Fruit fly (Drosophila melanogaster) whole organism, embryonic: ENCODE measurements around the gene Pss.
A peak's percentile ranks its signal among the peaks of the same experiment; 100 is the strongest.

ENCODE experiments used
- ATbp ChIP-seq: fragments of 200-800 bp; sonication (Bioruptor generic); optimal IDR thresholded peaks from 2 replicates; lab custom pipeline; 2017; ENCODE audit warnings: missing biosample characterization, mild to moderate bottlenecking, missing genetic modification characterization, missing genetic modification reagents
- C15 ChIP-seq: fragments of 200-800 bp; sonication (Bioruptor generic); IDR thresholded peaks from 3 replicates; pipeline ENCODE4 v1.3.6; 2022; ENCODE audit warnings: missing biosample characterization, missing genetic modification characterization
- CG10209 ChIP-seq: fragments of 200-800 bp; sonication (Bioruptor generic); optimal IDR thresholded peaks from 3 replicates; lab custom pipeline; 2017; ENCODE audit warnings: missing biosample characterization, mild to moderate bottlenecking, missing genetic modification characterization, missing genetic modification reagents
- CG1233 ChIP-seq: fragments of 200-800 bp; sonication (Bioruptor generic); optimal IDR thresholded peaks from 4 replicates; lab custom pipeline; 2018; ENCODE audit warnings: missing biosample characterization, mild to moderate bottlenecking, missing genetic modification characterization
- CG15073 ChIP-seq: fragments of 200-800 bp; sonication (Bioruptor generic); optimal IDR thresholded peaks from 2 replicates; lab custom pipeline; 2016; ENCODE audit warnings: missing biosample characterization, missing genetic modification characterization
- CG1603 ChIP-seq: fragments of 200-800 bp; sonication (Bioruptor generic); optimal IDR thresholded peaks from 2 replicates; lab custom pipeline; 2019; ENCODE audit warnings: missing biosample characterization, mild to moderate bottlenecking, missing genetic modification characterization, moderate library complexity
- CG17912 ChIP-seq: fragments of 200-800 bp; sonication (Bioruptor generic); optimal IDR thresholded peaks from 2 replicates; lab custom pipeline; 2018; ENCODE audit warnings: missing biosample characterization, mild to moderate bottlenecking, missing genetic modification characterization
- CG2129 ChIP-seq: fragments of 200-800 bp; sonication (Bioruptor generic); IDR thresholded peaks from 2 replicates; pipeline ENCODE4 v1.3.6; 2022; ENCODE audit warnings: missing biosample characterization, missing genetic modification characterization; ENCODE audit not compliant: partially characterized antibody
- CG2678 ChIP-seq: fragments of 200-800 bp; sonication (Bioruptor generic); optimal IDR thresholded peaks from 3 replicates; lab custom pipeline; 2019; ENCODE audit warnings: missing biosample characterization, mild to moderate bottlenecking, missing genetic modification characterization, moderate library complexity
- CG2889 ChIP-seq: fragments of 200-800 bp; sonication (Bioruptor generic); IDR thresholded peaks from 3 replicates; pipeline ENCODE4 v1.3.6; 2022; ENCODE audit warnings: missing biosample characterization, missing genetic modification characterization
- CG31388 ChIP-seq: fragments of 200-800 bp; sonication (Bioruptor generic); optimal IDR thresholded peaks from 2 replicates; lab custom pipeline; 2016; ENCODE audit warnings: missing biosample characterization, missing genetic modification characterization
- CG31441 ChIP-seq: fragments of 200-800 bp; sonication (Bioruptor generic); IDR thresholded peaks from 2 replicates; pipeline ENCODE4 v1.3.6; 2022; ENCODE audit warnings: missing biosample characterization, missing genetic modification characterization
- CG32532 ChIP-seq: fragments of 200-800 bp; sonication (Bioruptor generic); IDR thresholded peaks from 2 replicates; pipeline ENCODE4 v1.3.6; 2022; ENCODE audit warnings: missing biosample characterization, missing genetic modification characterization
- CG33557 ChIP-seq: fragments of 200-800 bp; sonication (Bioruptor generic); optimal IDR thresholded peaks from 2 replicates; lab custom pipeline; 2019; ENCODE audit warnings: missing biosample characterization, mild to moderate bottlenecking, missing genetic modification characterization, moderate library complexity
- CG3407 ChIP-seq: fragments of 200-800 bp; sonication (Bioruptor generic); optimal IDR thresholded peaks from 2 replicates; lab custom pipeline; 2018; ENCODE audit warnings: missing biosample characterization, mild to moderate bottlenecking, missing genetic modification characterization
- CG42726 ChIP-seq: fragments of 200-800 bp; sonication (Bioruptor generic); IDR thresholded peaks from 2 replicates; pipeline ENCODE4 v1.3.6; 2022; ENCODE audit warnings: missing biosample characterization, missing genetic modification characterization; ENCODE audit not compliant: partially characterized antibody
- CG4360 ChIP-seq: fragments of 200-800 bp; sonication (Bioruptor generic); IDR thresholded peaks from 2 replicates; pipeline ENCODE4 v1.3.6; 2022; ENCODE audit warnings: missing biosample characterization, missing genetic modification characterization
- CG5180 ChIP-seq: fragments of 200-800 bp; sonication (Bioruptor generic); optimal IDR thresholded peaks from 3 replicates; lab custom pipeline; 2017; ENCODE audit warnings: missing biosample characterization, missing genetic modification characterization, mild to moderate bottlenecking, moderate library complexity, missing genetic modification reagents
- CG8924 ChIP-seq: fragments of 200-800 bp; optimal IDR thresholded peaks from 3 replicates; lab custom pipeline; 2019; ENCODE audit warnings: missing biosample characterization, mild to moderate bottlenecking, missing genetic modification characterization, moderate library complexity
- CkIIα-i1 ChIP-seq: fragments of 200-800 bp; sonication (Bioruptor generic); IDR thresholded peaks from 2 replicates; pipeline ENCODE4 v1.3.6; 2022; ENCODE audit warnings: missing biosample characterization, missing genetic modification characterization
- E2f2 ChIP-seq: fragments of 200-800 bp; sonication (Bioruptor generic); IDR thresholded peaks from 2 replicates; pipeline ENCODE4 v1.3.6; 2022; ENCODE audit warnings: missing biosample characterization, missing genetic modification characterization
- Hr39 ChIP-seq: fragments of >200 bp; optimal IDR thresholded peaks from 2 replicates; lab custom pipeline; 2017
- Nf-YB ChIP-seq: fragments of 200-800 bp; sonication (Bioruptor generic); optimal IDR thresholded peaks from 3 replicates; lab custom pipeline; 2019; ENCODE audit warnings: missing biosample characterization, mild to moderate bottlenecking, missing genetic modification characterization, moderate library complexity
- ato ChIP-seq: fragments of 200-800 bp; sonication (Bioruptor generic); IDR thresholded peaks from 2 replicates; pipeline ENCODE4 v1.3.6; 2022; ENCODE audit warnings: missing biosample characterization, missing genetic modification characterization; ENCODE audit not compliant: partially characterized antibody
- bcd ChIP-seq: fragments of 200-800 bp; sonication (Bioruptor generic); optimal IDR thresholded peaks from 2 replicates; lab custom pipeline; 2017; ENCODE audit warnings: missing biosample characterization, mild to moderate bottlenecking, missing genetic modification characterization
- crol ChIP-seq: fragments of 200-800 bp; sonication (Bioruptor generic); IDR thresholded peaks from 2 replicates; pipeline ENCODE4 v1.3.6; 2022; ENCODE audit warnings: missing biosample characterization, missing genetic modification characterization
- disco-r ChIP-seq: fragments of 200-800 bp; sonication (Bioruptor generic); optimal IDR thresholded peaks from 2 replicates; lab custom pipeline; 2016; ENCODE audit warnings: missing biosample characterization, missing genetic modification characterization
- dmrt99B ChIP-seq: fragments of 200-800 bp; sonication (Bioruptor generic); optimal IDR thresholded peaks from 2 replicates; lab custom pipeline; 2018; ENCODE audit warnings: missing biosample characterization, mild to moderate bottlenecking, missing genetic modification characterization, moderate library complexity
- emc ChIP-seq: fragments of 200-800 bp; sonication (Bioruptor generic); optimal IDR thresholded peaks from 2 replicates; lab custom pipeline; 2016; ENCODE audit warnings: missing biosample characterization, missing genetic modification characterization
- esg ChIP-seq: fragments of 200-800 bp; sonication (Bioruptor generic); conservative IDR thresholded peaks from 2 replicates; pipeline ENCODE4 v1.3.6; 2022; ENCODE audit warnings: missing biosample characterization, missing genetic modification characterization
- eve ChIP-seq, 2 experiments: fragments of >200 bp; optimal IDR thresholded peaks; 2 replicates each; lab custom pipeline; 2017; ENCODE audit warnings: missing biosample characterization in 2 of 2, missing genetic modification characterization in 2 of 2
- fd64A ChIP-seq: fragments of 200-800 bp; sonication (Bioruptor generic); optimal IDR thresholded peaks from 3 replicates; lab custom pipeline; 2018; ENCODE audit warnings: missing biosample characterization, mild to moderate bottlenecking, missing genetic modification characterization
- fd96Cb ChIP-seq: fragments of 200-800 bp; sonication (Bioruptor generic); optimal IDR thresholded peaks from 2 replicates; lab custom pipeline; 2018; ENCODE audit warnings: missing biosample characterization, mild to moderate bottlenecking, missing genetic modification characterization, moderate library complexity
- ind ChIP-seq: fragments of 200-800 bp; sonication (Bioruptor generic); optimal IDR thresholded peaks from 3 replicates; lab custom pipeline; 2016; ENCODE audit warnings: missing biosample characterization, missing genetic modification characterization
- lilli ChIP-seq: fragments of 200-800 bp; sonication (Bioruptor generic); optimal IDR thresholded peaks from 3 replicates; lab custom pipeline; 2016; ENCODE audit warnings: missing biosample characterization, missing genetic modification characterization
- oc ChIP-seq: fragments of 200-800 bp; sonication (Bioruptor generic); optimal IDR thresholded peaks from 2 replicates; lab custom pipeline; 2018; ENCODE audit warnings: missing biosample characterization, mild to moderate bottlenecking, missing genetic modification characterization, moderate library complexity
- org-1 ChIP-seq: fragments of 200-800 bp; sonication (Bioruptor generic); optimal IDR thresholded peaks from 2 replicates; lab custom pipeline; 2017; ENCODE audit warnings: missing biosample characterization, missing genetic modification characterization
- run ChIP-seq: fragments of 200-800 bp; sonication (Bioruptor generic); optimal IDR thresholded peaks from 3 replicates; lab custom pipeline; 2018; ENCODE audit warnings: missing biosample characterization, mild to moderate bottlenecking, missing genetic modification characterization
- shn ChIP-seq: fragments of 200-800 bp; sonication (Bioruptor generic); optimal IDR thresholded peaks from 3 replicates; lab custom pipeline; 2016; ENCODE audit warnings: missing biosample characterization, missing genetic modification characterization
- stc ChIP-seq: fragments of 200-800 bp; sonication (Bioruptor generic); IDR thresholded peaks from 2 replicates; pipeline ENCODE4 v1.3.6; 2022; ENCODE audit warnings: missing biosample characterization, missing genetic modification characterization
- sug ChIP-seq: fragments of 200-800 bp; optimal IDR thresholded peaks from 2 replicates; lab custom pipeline; 2019; ENCODE audit warnings: missing biosample characterization, mild to moderate bottlenecking, missing genetic modification characterization, moderate library complexity
- tup ChIP-seq: fragments of 200-800 bp; sonication (Bioruptor generic); optimal IDR thresholded peaks from 2 replicates; lab custom pipeline; 2016; ENCODE audit warnings: missing biosample characterization, mild to moderate bottlenecking, missing genetic modification characterization, moderate library complexity
- tx ChIP-seq: fragments of 200-800 bp; sonication (Bioruptor generic); optimal IDR thresholded peaks from 2 replicates; lab custom pipeline; 2016; ENCODE audit warnings: missing biosample characterization, missing genetic modification characterization
- wek ChIP-seq: fragments of 200-800 bp; sonication (Bioruptor generic); optimal IDR thresholded peaks from 3 replicates; lab custom pipeline; 2018; ENCODE audit warnings: missing biosample characterization, mild to moderate bottlenecking, missing genetic modification characterization, moderate library complexity

Pss gene

DNA sequence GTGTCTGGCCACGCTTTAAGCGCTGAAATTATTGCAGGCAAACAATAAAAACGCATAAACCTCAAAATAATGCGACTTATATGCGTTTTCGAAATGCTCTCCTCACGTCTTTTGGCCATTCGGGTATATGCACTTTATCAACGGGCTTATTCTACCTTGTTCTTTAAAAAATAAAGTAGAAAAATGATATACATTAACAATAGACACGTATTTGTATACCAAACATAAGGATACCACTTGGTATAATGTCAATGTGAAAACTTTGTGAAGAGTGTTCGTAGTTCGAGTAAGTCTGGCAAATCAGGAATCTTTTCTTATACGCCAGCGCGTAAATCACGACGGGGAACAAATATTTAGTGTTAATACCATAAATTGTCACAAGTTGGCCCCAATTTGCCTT is 30.4 kb upstream of the Pss start (continued):
- no peak for TF ChIP-seq crol
- peak; percentile 58 for TF ChIP-seq oc (tag; lab: Kevin White, UChicago)
- TF ChIP-seq CG4360 (GFP tag; lab: Robert Waterston, UW): no peak
- no peak for TF ChIP-seq CG1233 (GFP tag; lab: Kevin White, UChicago)
- TF ChIP-seq eve (GFP tag; optimal IDR thresholded peaks at IDR 0.05; lab: Kevin White, UChicago): no peak
- no peak for TF ChIP-seq bcd (GFP tag; lab: Kevin White, UChicago)
- peak; percentile 44 for TF ChIP-seq CG1603 (tag; lab: Kevin White, UChicago)
- no peak for TF ChIP-seq tx (GFP tag; lab: Kevin White, UChicago)
- TF ChIP-seq wek: no peak
- TF ChIP-seq CG33557 (GFP tag; lab: Kevin White, UChicago): no peak
- no peak for TF ChIP-seq ATbp (GFP tag; lab: Kevin White, UChicago)
- peak; percentile 26; the same call in 1 of the 2 replicates for TF ChIP-seq esg (GFP tag; lab: Robert Waterston, UW)
- no peak for TF ChIP-seq CG5180 (GFP tag; lab: Kevin White, UChicago)
- no peak for TF ChIP-seq CG17912
- no peak for TF ChIP-seq CG8924 (tag; lab: Kevin White, UChicago)
- no peak for TF ChIP-seq CG2129 (GFP tag; lab: Robert Waterston, UW)
- no peak for TF ChIP-seq shn (GFP tag; lab: Kevin White, UChicago)
- no peak for TF ChIP-seq org-1
- no peak for TF ChIP-seq ato (GFP tag; lab: Robert Waterston, UW)
- TF ChIP-seq CkIIα-i1 (GFP tag; lab: Robert Waterston, UW): no peak
- no peak for TF ChIP-seq ind
- no peak for TF ChIP-seq run
- no peak for TF ChIP-seq CG10209 (GFP tag; lab: Kevin White, UChicago)
- no peak for TF ChIP-seq CG31388 (GFP tag; lab: Kevin White, UChicago)
- TF ChIP-seq dmrt99B (tag; lab: Kevin White, UChicago): peak; percentile 41
- no peak for TF ChIP-seq stc
- TF ChIP-seq E2f2 (GFP tag; lab: Robert Waterston, UW): no peak
- TF ChIP-seq disco-r (GFP tag; lab: Kevin White, UChicago): no peak
- no peak for TF ChIP-seq lilli
- peak; percentile 17 for TF ChIP-seq fd96Cb (tag; lab: Kevin White, UChicago)
- 0 out of 2 replicates have a peak, but pooled peaks have one; percentile 15 for TF ChIP-seq CG31441 (GFP tag; lab: Robert Waterston, UW)
- TF ChIP-seq tup (GFP tag; lab: Kevin White, UChicago): no peak
- no peak for TF ChIP-seq C15 (GFP tag; lab: Robert Waterston, UW)
- TF ChIP-seq Nf-YB (GFP tag; lab: Kevin White, UChicago): no peak
- no peak for TF ChIP-seq CG32532
- TF ChIP-seq CG3407 (GFP tag; lab: Kevin White, UChicago): no peak
- peak; percentile 9 for TF ChIP-seq CG2678 (tag; lab: Kevin White, UChicago)
- no peak for TF ChIP-seq CG2889
- no peak for TF ChIP-seq CG15073 (GFP tag; lab: Kevin White, UChicago)
- no peak for TF ChIP-seq emc (GFP tag; lab: Kevin White, UChicago)
- TF ChIP-seq Hr39 (lab: Kevin White, UChicago): no peak
- no peak for TF ChIP-seq CG42726
- no peak for TF ChIP-seq fd64A
- no peak for TF ChIP-seq sug (tag; lab: Kevin White, UChicago)
